2 fruit fly cellular contexts compared by ENCODE assay signal in the genomic region with DNA sequence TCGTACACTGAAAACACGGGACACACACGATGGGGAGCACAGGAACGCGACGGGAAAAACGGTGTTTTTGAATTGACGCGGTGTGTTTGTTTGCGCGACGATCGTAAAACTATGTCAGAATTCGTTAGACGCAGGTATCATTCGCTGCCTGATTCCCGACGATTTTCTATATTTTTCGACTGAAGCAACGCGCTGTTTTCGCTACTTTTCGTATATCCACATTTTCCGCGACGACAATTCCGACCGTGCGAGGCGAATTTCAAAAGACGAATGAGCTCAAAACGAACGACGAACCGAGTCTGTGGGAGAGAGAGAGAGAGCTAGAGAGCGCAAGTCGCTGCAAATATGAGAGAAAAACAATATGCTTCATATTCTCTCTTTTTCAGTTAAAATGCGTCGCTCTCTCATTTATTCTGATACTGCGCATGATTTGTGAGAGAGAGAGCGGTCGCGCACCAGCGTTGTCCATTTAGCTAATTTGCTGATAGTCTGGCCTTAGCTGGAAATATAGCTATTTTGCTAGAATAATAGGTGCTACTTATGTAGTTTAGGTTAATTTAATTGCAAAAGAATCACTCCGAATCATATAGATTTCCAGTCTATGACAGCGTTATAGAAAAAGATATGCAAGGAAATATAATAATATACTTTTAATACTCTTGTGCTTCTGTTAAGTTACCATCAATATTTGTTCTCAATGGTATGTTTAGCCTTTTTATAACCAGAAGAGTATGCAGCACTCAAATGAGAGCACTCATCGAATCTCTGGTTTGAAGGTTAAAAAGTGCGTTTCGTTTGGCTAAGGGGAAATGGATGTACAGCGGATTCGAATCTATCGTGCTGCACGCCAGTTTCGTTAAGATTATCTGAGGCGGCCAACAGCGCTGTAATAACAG.
A peak's percentile ranks its signal among the peaks of the same experiment; 100 is the strongest.
TF ChIP-seq lines count a peak whose summit lies in the region.

TSS of gene Ten-m (minus strand) at position 274 of the 896 bp plus-strand sequence.

TF ChIP-seq in whole organism, embryonic, 481 proteins besides CTCF, POLR2A, EP300 and RAD21 (continued from another document and continues in another):
- no peak for TF ChIP-seq CG10274 (GFP tag; optimal IDR thresholded peaks at IDR 0.05; lab: Kevin White, UChicago)
- TF ChIP-seq Jarid2 (GFP tag; optimal IDR thresholded peaks at IDR 0.05; lab: Kevin White, UChicago) = peak; percentile 97
- TF ChIP-seq CG1647 (GFP tag; optimal IDR thresholded peaks at IDR 0.05; lab: Kevin White, UChicago) = no peak
- peak; percentile 71 for TF ChIP-seq nom (GFP tag; optimal IDR thresholded peaks at IDR 0.05; lab: Kevin White, UChicago)
- peak; percentile 56 for TF ChIP-seq lbe (GFP tag; optimal IDR thresholded peaks at IDR 0.05; lab: Kevin White, UChicago)
- peak; percentile 25 for TF ChIP-seq CG8924 (tag; optimal IDR thresholded peaks at IDR 0.05; lab: Kevin White, UChicago)
- peak; percentile 95 for TF ChIP-seq ewg (GFP tag; optimal IDR thresholded peaks at IDR 0.05; lab: Kevin White, UChicago)
- no peak for TF ChIP-seq CG15073 (GFP tag; optimal IDR thresholded peaks at IDR 0.05; lab: Kevin White, UChicago)
- TF ChIP-seq C15 (GFP tag; IDR thresholded peaks at IDR 0.05; lab: Robert Waterston, UW) = no peak
- TF ChIP-seq YL-1 (GFP tag; optimal IDR thresholded peaks at IDR 0.05; lab: Kevin White, UChicago) = peak; percentile 7
- peak; percentile 41 for TF ChIP-seq CG33557 (GFP tag; optimal IDR thresholded peaks at IDR 0.05; lab: Kevin White, UChicago)
- no peak for TF ChIP-seq CG31388 (GFP tag; optimal IDR thresholded peaks at IDR 0.05; lab: Kevin White, UChicago)
- TF ChIP-seq Dbx (GFP tag; IDR thresholded peaks at IDR 0.05; lab: Robert Waterston, UW) = peak; percentile 25; the same call in 1 of the 3 replicates
- TF ChIP-seq repo (GFP tag; optimal IDR thresholded peaks at IDR 0.05; lab: Kevin White, UChicago) = no peak
- peak; percentile 81 for TF ChIP-seq CG13894 (tag; optimal IDR thresholded peaks at IDR 0.05; lab: Kevin White, UChicago)
- TF ChIP-seq vvl (GFP tag; IDR thresholded peaks at IDR 0.05; lab: Robert Waterston, UW) = 0 out of 2 replicates have a peak, but pooled peaks have one; percentile 32
- peak; percentile 46; the same call in 1 of the 3 replicates for TF ChIP-seq CG34422 (GFP tag; IDR thresholded peaks at IDR 0.05; lab: Robert Waterston, UW)
- TF ChIP-seq fru (optimal IDR thresholded peaks at IDR 0.05; lab: Kevin White, UChicago) = no peak
- TF ChIP-seq HLH54F (GFP tag; optimal IDR thresholded peaks at IDR 0.05; lab: Kevin White, UChicago) = no peak
- no peak for TF ChIP-seq Ada2b (GFP tag; IDR thresholded peaks at IDR 0.05; lab: Robert Waterston, UW)
- no peak for TF ChIP-seq CG17568 (GFP tag; optimal IDR thresholded peaks at IDR 0.05; lab: Kevin White, UChicago)
- peak; percentile 89 for TF ChIP-seq sens (GFP tag; lab: Kevin White, UChicago)
- no peak for TF ChIP-seq Kr (GFP tag; optimal IDR thresholded peaks at IDR 0.05; lab: Kevin White, UChicago)
- TF ChIP-seq tap (tag; optimal IDR thresholded peaks at IDR 0.05; lab: Kevin White, UChicago) = no peak
- TF ChIP-seq CG15011 (GFP tag; optimal IDR thresholded peaks at IDR 0.05; lab: Kevin White, UChicago) = no peak
- TF ChIP-seq zfh2 (GFP tag; optimal IDR thresholded peaks at IDR 0.05; lab: Kevin White, UChicago) = no peak
- TF ChIP-seq Scr (GFP tag; IDR thresholded peaks at IDR 0.05; lab: Robert Waterston, UW; ENCODE audit: partially characterized antibody) = peak; percentile 13; the same call in 1 of the 2 replicates
- TF ChIP-seq CG4730 (GFP tag; IDR thresholded peaks at IDR 0.05; lab: Robert Waterston, UW) = no peak
- TF ChIP-seq vfl (GFP tag; optimal IDR thresholded peaks at IDR 0.05; lab: Kevin White, UChicago) = no peak
- peak; percentile 33 for TF ChIP-seq sqz (GFP tag; optimal IDR thresholded peaks at IDR 0.05; lab: Kevin White, UChicago)
- peak; percentile 15 for TF ChIP-seq CG12942 (GFP tag; optimal IDR thresholded peaks at IDR 0.05; lab: Kevin White, UChicago)
- TF ChIP-seq kah (GFP tag; optimal IDR thresholded peaks at IDR 0.05; lab: Kevin White, UChicago) = peak; percentile 56
- peak; percentile 24; the same call in 1 of the 3 replicates for TF ChIP-seq CG11695 (GFP tag; IDR thresholded peaks at IDR 0.05; lab: Robert Waterston, UW)
- peak; percentile 33 for TF ChIP-seq CG17385 (GFP tag; optimal IDR thresholded peaks at IDR 0.05; lab: Kevin White, UChicago)
- no peak for TF ChIP-seq CG3995 (GFP tag; optimal IDR thresholded peaks at IDR 0.05; lab: Kevin White, UChicago)
- TF ChIP-seq NC2α (GFP tag; optimal IDR thresholded peaks at IDR 0.05; lab: Kevin White, UChicago) = no peak
- no peak; the same call in 2 of the 3 replicates for TF ChIP-seq otp (GFP tag; IDR thresholded peaks at IDR 0.05; lab: Robert Waterston, UW)
- TF ChIP-seq CG4424 (GFP tag; optimal IDR thresholded peaks at IDR 0.05; lab: Kevin White, UChicago) = peak; percentile 27
- peak; percentile 31 for TF ChIP-seq CG18619 (GFP tag; optimal IDR thresholded peaks at IDR 0.05; lab: Kevin White, UChicago)
- TF ChIP-seq CG13296 (GFP tag; optimal IDR thresholded peaks at IDR 0.05; lab: Kevin White, UChicago) = peak; percentile 27
- 0 out of 3 replicates have a peak, but pooled peaks have one; percentile 10 for TF ChIP-seq CG16813 (GFP tag; IDR thresholded peaks at IDR 0.05; lab: Robert Waterston, UW; ENCODE audit: partially characterized antibody)
- no peak for TF ChIP-seq gro (GFP tag; optimal IDR thresholded peaks at IDR 0.05; lab: Kevin White, UChicago)
- no peak for TF ChIP-seq Nf-YB (GFP tag; optimal IDR thresholded peaks at IDR 0.05; lab: Kevin White, UChicago)
- no peak for TF ChIP-seq CG8359 (GFP tag; optimal IDR thresholded peaks at IDR 0.05; lab: Kevin White, UChicago; ENCODE audit: borderline replicate concordance)
- TF ChIP-seq CG17912 (GFP tag; optimal IDR thresholded peaks at IDR 0.05; lab: Kevin White, UChicago) = no peak
- TF ChIP-seq CG7987 (GFP tag; optimal IDR thresholded peaks at IDR 0.05; lab: Kevin White, UChicago) = peak; percentile 35
- no peak for TF ChIP-seq CG10462 (GFP tag; optimal IDR thresholded peaks at IDR 0.05; lab: Kevin White, UChicago)
- TF ChIP-seq CG9727 (GFP tag; optimal IDR thresholded peaks at IDR 0.05; lab: Kevin White, UChicago) = peak; percentile 16
- TF ChIP-seq CG6254 (GFP tag; optimal IDR thresholded peaks at IDR 0.05; lab: Kevin White, UChicago) = peak; percentile 23
- TF ChIP-seq exex (tag; optimal IDR thresholded peaks at IDR 0.05; lab: Kevin White, UChicago) = peak; percentile 41
- no peak for TF ChIP-seq Dfd (GFP tag; optimal IDR thresholded peaks at IDR 0.05; lab: Kevin White, UChicago)
- 0 out of 2 replicates have a peak, but pooled peaks have one; percentile 11 for TF ChIP-seq sob (GFP tag; IDR thresholded peaks at IDR 0.05; lab: Robert Waterston, UW)
- TF ChIP-seq Atf6 (GFP tag; IDR thresholded peaks at IDR 0.05; lab: Robert Waterston, UW) = no peak
- TF ChIP-seq CG5245 (GFP tag; optimal IDR thresholded peaks at IDR 0.05; lab: Kevin White, UChicago) = no peak
- peak; percentile 45; the same call in 1 of the 2 replicates for TF ChIP-seq Adf1 (GFP tag; IDR thresholded peaks at IDR 0.05; lab: Robert Waterston, UW)
- peak; percentile 42 for TF ChIP-seq CG30020 (tag; optimal IDR thresholded peaks at IDR 0.05; lab: Kevin White, UChicago)
- TF ChIP-seq sens-2 (GFP tag; IDR thresholded peaks at IDR 0.05; lab: Robert Waterston, UW) = no peak
- TF ChIP-seq CG11723 (GFP tag; optimal IDR thresholded peaks at IDR 0.05; lab: Kevin White, UChicago) = no peak
- TF ChIP-seq Hand (GFP tag; optimal IDR thresholded peaks at IDR 0.05; lab: Kevin White, UChicago) = no peak

TF ChIP-seq in whole organism, prepupa, 60 proteins besides CTCF, POLR2A, EP300 and RAD21 (continued from another document):
- TF ChIP-seq Sox15 (GFP tag; optimal IDR thresholded peaks at IDR 0.05; lab: Kevin White, UChicago) (no peak), svp (GFP tag; lab: Kevin White, UChicago) (peak; percentile 91), CG34406 (GFP tag; optimal IDR thresholded peaks at IDR 0.05; lab: Kevin White, UChicago) (peak; percentile 0), CG8319 (GFP tag; optimal IDR thresholded peaks at IDR 0.05; lab: Kevin White, UChicago) (peak; percentile 8), CG16779 (tag; optimal IDR thresholded peaks at IDR 0.05; lab: Kevin White, UChicago) (peak; percentile 32), CG9139 (GFP tag; optimal IDR thresholded peaks at IDR 0.05; lab: Kevin White, UChicago) (peak; percentile 31), Hr4 (GFP tag; optimal IDR thresholded peaks at IDR 0.05; lab: Kevin White, UChicago) (peak; percentile 44), CG4318 (GFP tag; optimal IDR thresholded peaks at IDR 0.05; lab: Kevin White, UChicago) (no peak), dac (GFP tag; optimal IDR thresholded peaks at IDR 0.05; lab: Kevin White, UChicago) (no peak), CG11294 (GFP tag; IDR thresholded peaks at IDR 0.05; lab: Robert Waterston, UW) (no peak), CG11762 (GFP tag; optimal IDR thresholded peaks at IDR 0.05; lab: Kevin White, UChicago; ENCODE audit: insufficient read depth) (no peak), CG10669 (GFP tag; optimal IDR thresholded peaks at IDR 0.05; lab: Kevin White, UChicago) (peak; percentile 12), achi (GFP tag; optimal IDR thresholded peaks at IDR 0.05; lab: Kevin White, UChicago) (no peak), CG3919 (GFP tag; optimal IDR thresholded peaks at IDR 0.05; lab: Kevin White, UChicago) (peak; percentile 50), net (GFP tag; optimal IDR thresholded peaks at IDR 0.05; lab: Kevin White, UChicago) (peak; percentile 45)
